Worm (Caenorhabditis elegans) whole organism, late embryonic: ENCODE measurements around the gene daam-1.

Experiments
- C08G9.2 ChIP-seq: sonication (generic microtip); optimal IDR thresholded peaks from 2 replicates; lab custom pipeline; 2016; ENCODE audit warnings: mild to moderate bottlenecking, missing genetic modification characterization, moderate library complexity, missing compliant biosample characterization
- C38D4.7 ChIP-seq: fragments of 200-800 bp; sonication (Bioruptor generic); optimal IDR thresholded peaks from 2 replicates; lab custom pipeline; 2018; ENCODE audit warnings: mild to moderate bottlenecking, missing genetic modification characterization, moderate library complexity, missing compliant biosample characterization
- ama-1 ChIP-seq: fragments of 150-350 bp; optimal IDR thresholded peaks from 2 replicates; lab custom pipeline; 2014
- ceh-22 ChIP-seq: sonication (generic microtip); optimal IDR thresholded peaks from 2 replicates; lab custom pipeline; 2017; ENCODE audit warnings: missing biosample characterization, missing genetic modification characterization
- dve-1 ChIP-seq: sonication (generic microtip); optimal IDR thresholded peaks from 2 replicates; lab custom pipeline; 2017; ENCODE audit warnings: antibody characterized with exemption, mild to moderate bottlenecking, missing genetic modification characterization, missing compliant biosample characterization
- elt-4 ChIP-seq: sonication (generic microtip); optimal IDR thresholded peaks from 2 replicates; lab custom pipeline; 2016; ENCODE audit warnings: missing genetic modification characterization, missing compliant biosample characterization
- fkh-10 ChIP-seq: fragments of 150-350 bp; optimal IDR thresholded peaks from 2 replicates; lab custom pipeline; 2014; ENCODE audit warnings: missing biosample characterization, missing genetic modification reagents, missing genetic modification characterization
- hlh-8 ChIP-seq: sonication (generic microtip); optimal IDR thresholded peaks from 2 replicates; lab custom pipeline; 2016; ENCODE audit warnings: missing genotype, missing genetic modification characterization, missing compliant biosample characterization
- unc-55 ChIP-seq: sonication (generic microtip); optimal IDR thresholded peaks from 2 replicates; lab custom pipeline; 2017; ENCODE audit warnings: missing biosample characterization, missing genetic modification reagents, missing genetic modification characterization

- no peak for TF ChIP-seq ceh-22 (tag; lab: Kevin White, UChicago)
- TF ChIP-seq fkh-10: no peak
- no peak for TF ChIP-seq ama-1 (lab: Kevin White, UChicago)
- TF ChIP-seq C38D4.7 (GFP tag; lab: Kevin White, UChicago): no peak
- TF ChIP-seq unc-55: no peak
- no peak for TF ChIP-seq hlh-8 (tag; lab: Kevin White, UChicago)
- TF ChIP-seq C08G9.2 (tag; lab: Kevin White, UChicago): no peak
- TF ChIP-seq dve-1 (tag; lab: Kevin White, UChicago): no peak
- TF ChIP-seq elt-4 (tag; lab: Kevin White, UChicago): no peak
These were observed 35.8 kb downstream of the daam-1 start for ce11 chrV:47799-48198.
